Worm (Caenorhabditis elegans) whole organism, L3 larva: ENCODE measurements around the gene col-148.
A peak's percentile ranks its signal among the peaks of the same experiment; 100 is the strongest.

Experiments used
- R02D3.7 ChIP-seq: fragments of 150-350 bp; optimal IDR thresholded peaks from 2 replicates; lab custom pipeline; 2014; ENCODE audit warnings: missing biosample characterization, missing genetic modification characterization
- ZK546.5 ChIP-seq: sonication (generic microtip); optimal IDR thresholded peaks from 2 replicates; lab custom pipeline; 2017; ENCODE audit warnings: missing biosample characterization, missing genetic modification characterization
- aly-2 ChIP-seq: fragments of 150-350 bp; optimal IDR thresholded peaks from 2 replicates; lab custom pipeline; 2014; ENCODE audit warnings: missing biosample characterization, missing genetic modification characterization
- ama-1 ChIP-seq: fragments of 150-350 bp; optimal IDR thresholded peaks from 2 replicates; lab custom pipeline; 2018
- ceh-16 ChIP-seq: sonication (generic microtip); optimal IDR thresholded peaks from 2 replicates; lab custom pipeline; 2017; ENCODE audit warnings: missing biosample characterization, missing genetic modification characterization
- ceh-9 ChIP-seq: sonication (generic microtip); optimal IDR thresholded peaks from 2 replicates; lab custom pipeline; 2018; ENCODE audit warnings: missing biosample characterization, missing genetic modification characterization
- daf-12 ChIP-seq: fragments of 150-350 bp; optimal IDR thresholded peaks from 2 replicates; lab custom pipeline; 2014; ENCODE audit warnings: missing biosample characterization, missing genetic modification reagents, missing genetic modification characterization
- egl-27 ChIP-seq: sonication (generic microtip); optimal IDR thresholded peaks from 4 replicates; lab custom pipeline; 2017; ENCODE audit warnings: missing biosample characterization, missing genetic modification reagents, missing genetic modification characterization
- egl-5 ChIP-seq: fragments of 150-350 bp; optimal IDR thresholded peaks from 2 replicates; lab custom pipeline; 2017; ENCODE audit warnings: missing biosample characterization, missing genetic modification reagents, missing genetic modification characterization, inconsistent platforms
- elt-2 ChIP-seq: sonication (generic microtip); optimal IDR thresholded peaks from 2 replicates; lab custom pipeline; 2016; ENCODE audit warnings: missing genetic modification reagents, mild to moderate bottlenecking, missing genetic modification characterization, missing compliant biosample characterization
- elt-3 ChIP-seq, 3 experiments: fragments of 150-350 bp in 1 of 3; sonication (generic microtip) in 2 of 3; optimal IDR thresholded peaks; 2 replicates in 2 of 3; 4 replicates in 1 of 3; lab custom pipeline; 2014 to 2017; ENCODE audit warnings: missing biosample characterization in 3 of 3, missing genetic modification characterization in 3 of 3
- eor-1 ChIP-seq, 2 experiments: fragments of 150-350 bp; optimal IDR thresholded peaks; 2 replicates each; lab custom pipeline; 2014 to 2018; ENCODE audit warnings: missing biosample characterization in 2 of 2, missing genetic modification characterization in 2 of 2
- fkh-10 ChIP-seq: sonication (generic microtip); optimal IDR thresholded peaks from 2 replicates; lab custom pipeline; 2017; ENCODE audit warnings: missing biosample characterization, missing genetic modification reagents, missing genetic modification characterization
- fkh-2 ChIP-seq: fragments of 150-350 bp; optimal IDR thresholded peaks from 2 replicates; lab custom pipeline; 2014; ENCODE audit warnings: missing biosample characterization, missing genetic modification reagents, missing genetic modification characterization
- fos-1 ChIP-seq: fragments of 150-350 bp; optimal IDR thresholded peaks from 2 replicates; lab custom pipeline; 2014; ENCODE audit warnings: missing biosample characterization, missing genetic modification characterization
- hmg-11 ChIP-seq: sonication (generic microtip); optimal IDR thresholded peaks from 2 replicates; lab custom pipeline; 2016; ENCODE audit warnings: missing genetic modification characterization, missing compliant biosample characterization
- lin-15B ChIP-seq: fragments of 150-350 bp; optimal IDR thresholded peaks from 2 replicates; lab custom pipeline; 2014; ENCODE audit warnings: missing biosample characterization, missing genetic modification characterization
- lin-39 ChIP-seq: fragments of 150-350 bp; optimal IDR thresholded peaks from 2 replicates; lab custom pipeline; 2018; ENCODE audit warnings: missing biosample characterization, missing genetic modification reagents, missing genetic modification characterization
- lsy-12 ChIP-seq: sonication (generic microtip); optimal IDR thresholded peaks from 2 replicates; lab custom pipeline; 2016; ENCODE audit warnings: mild to moderate bottlenecking, missing genetic modification characterization, missing compliant biosample characterization
- mdl-1 ChIP-seq: fragments of 150-350 bp; optimal IDR thresholded peaks from 2 replicates; lab custom pipeline; 2014; ENCODE audit warnings: missing biosample characterization, missing genetic modification characterization
- mml-1 ChIP-seq: fragments of 150-350 bp; sonication (generic microtip); optimal IDR thresholded peaks from 3 replicates; lab custom pipeline; 2014; ENCODE audit warnings: missing biosample characterization, missing genetic modification characterization
- nfya-1 ChIP-seq: sonication (generic microtip); optimal IDR thresholded peaks from 2 replicates; lab custom pipeline; 2017; ENCODE audit warnings: missing genetic modification characterization, mild to moderate bottlenecking, missing compliant biosample characterization, antibody characterized with exemption, moderate library complexity; ENCODE audit not compliant: insufficient read depth
- nhr-11 ChIP-seq: fragments of 150-350 bp; optimal IDR thresholded peaks from 2 replicates; lab custom pipeline; 2014; ENCODE audit warnings: missing biosample characterization, missing genetic modification characterization
- nhr-12 ChIP-seq: fragments of 150-350 bp; optimal IDR thresholded peaks from 2 replicates; lab custom pipeline; 2014; ENCODE audit warnings: missing biosample characterization, missing genetic modification characterization
- nhr-23 ChIP-seq: fragments of 150-350 bp; optimal IDR thresholded peaks from 2 replicates; lab custom pipeline; 2014; ENCODE audit warnings: missing biosample characterization, missing genetic modification reagents, missing genetic modification characterization
- nhr-25 ChIP-seq: sonication (generic microtip); optimal IDR thresholded peaks from 2 replicates; lab custom pipeline; 2017; ENCODE audit warnings: missing biosample characterization, missing genetic modification characterization
- nhr-28 ChIP-seq: fragments of 150-350 bp; optimal IDR thresholded peaks from 2 replicates; lab custom pipeline; 2014; ENCODE audit warnings: missing biosample characterization, missing genetic modification characterization
- nhr-43 ChIP-seq: sonication (generic microtip); optimal IDR thresholded peaks from 2 replicates; lab custom pipeline; 2016; ENCODE audit warnings: mild to moderate bottlenecking, missing genetic modification characterization, missing compliant biosample characterization; ENCODE audit not compliant: poor library complexity, severe bottlenecking
- nhr-67 ChIP-seq: fragments of 150-350 bp; optimal IDR thresholded peaks from 2 replicates; lab custom pipeline; 2014; ENCODE audit warnings: missing biosample characterization, missing genetic modification characterization
- pha-4 ChIP-seq: fragments of 150-350 bp; optimal IDR thresholded peaks from 2 replicates; lab custom pipeline; 2014; ENCODE audit warnings: missing biosample characterization, missing genetic modification reagents, missing genetic modification characterization
- pqm-1 ChIP-seq: fragments of 150-350 bp; optimal IDR thresholded peaks from 2 replicates; lab custom pipeline; 2017; ENCODE audit warnings: missing biosample characterization, missing genetic modification characterization, inconsistent platforms
- sea-2 ChIP-seq: fragments of 150-350 bp; sonication (generic microtip); optimal IDR thresholded peaks from 4 replicates; lab custom pipeline; 2014; ENCODE audit warnings: missing biosample characterization, missing genetic modification reagents, missing genetic modification characterization
- skn-1 ChIP-seq: fragments of 150-350 bp; optimal IDR thresholded peaks from 2 replicates; lab custom pipeline; 2014; ENCODE audit warnings: missing biosample characterization, missing genetic modification characterization
- snpc-4 ChIP-seq: fragments of 150-350 bp; optimal IDR thresholded peaks from 2 replicates; lab custom pipeline; 2014; ENCODE audit warnings: missing biosample characterization, missing genetic modification characterization
- zag-1 ChIP-seq: fragments of 150-350 bp; optimal IDR thresholded peaks from 2 replicates; lab custom pipeline; 2014; ENCODE audit warnings: missing biosample characterization, missing genetic modification characterization
- ztf-4 ChIP-seq: fragments of 150-350 bp; optimal IDR thresholded peaks from 2 replicates; lab custom pipeline; 2014; ENCODE audit warnings: missing biosample characterization, missing genetic modification characterization

col-148 gene

ce11 chrV:10238665-10239064 is 2.9 kb upstream of the col-148 start, which contains the start of gene fubl-1 (continued):
- no peak for TF ChIP-seq ceh-9 (tag; lab: Kevin White, UChicago)
- TF ChIP-seq ama-1 (lab: Kevin White, UChicago), result peak; percentile 39
- TF ChIP-seq nhr-11 (tag; lab: Kevin White, UChicago), result no peak
- TF ChIP-seq nhr-25, result no peak
- TF ChIP-seq nhr-23, result no peak
- TF ChIP-seq fos-1 (tag; lab: Kevin White, UChicago), result no peak
- TF ChIP-seq fkh-2 (tag; lab: Kevin White, UChicago), result no peak
- TF ChIP-seq mdl-1 (tag; lab: Kevin White, UChicago), result no peak
- peak; percentile 50 for TF ChIP-seq nfya-1
- TF ChIP-seq, all 47 proteins: peak for 7

ce11 chrV:10239861-10240260 is 1.7 kb upstream of the col-148 start, which contains the start of gene fipr-8:
Gene fipr-8 (minus strand): TSS chrV:10239961.
- TF ChIP-seq nhr-43 (tag; lab: Kevin White, UChicago), result no peak
- no peak for TF ChIP-seq snpc-4
- TF ChIP-seq hmg-11, result no peak
- TF ChIP-seq nhr-23, result no peak

DNA sequence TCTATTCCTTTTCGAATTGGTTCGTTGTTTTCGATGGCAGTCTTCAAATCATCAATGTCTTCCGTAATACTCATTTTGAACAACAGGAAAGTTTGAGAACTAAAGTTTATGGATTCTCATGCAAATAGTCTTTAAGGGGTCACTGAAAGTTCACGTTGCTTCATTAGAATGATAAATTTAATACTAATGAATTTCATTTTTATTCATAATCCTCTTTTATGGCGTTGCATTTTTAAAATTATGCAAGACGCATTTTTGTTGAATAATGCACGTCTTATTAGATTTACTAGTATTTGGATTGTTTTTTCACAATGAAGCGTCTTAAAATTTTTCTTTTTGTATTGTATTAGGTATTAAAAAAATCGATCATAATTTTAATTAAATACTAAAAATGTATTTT is 1.6 kb downstream of the col-148 start, which contains the start of gene C12D8.9:
C12D8.9 (minus strand) TSS at position 101 of the 400 bp plus-strand sequence.
- no peak for TF ChIP-seq pqm-1 (tag; lab: Kevin White, UChicago)
- TF ChIP-seq lin-39 (tag; lab: Kevin White, UChicago), result no peak
- TF ChIP-seq hmg-11, result no peak
- no peak for TF ChIP-seq nhr-11 (tag; lab: Kevin White, UChicago)
- TF ChIP-seq nhr-43 (tag; lab: Kevin White, UChicago), result no peak
- no peak for TF ChIP-seq zag-1 (tag; lab: Kevin White, UChicago)
- no peak for TF ChIP-seq mdl-1 (tag; lab: Kevin White, UChicago)
- no peak for TF ChIP-seq daf-12

DNA sequence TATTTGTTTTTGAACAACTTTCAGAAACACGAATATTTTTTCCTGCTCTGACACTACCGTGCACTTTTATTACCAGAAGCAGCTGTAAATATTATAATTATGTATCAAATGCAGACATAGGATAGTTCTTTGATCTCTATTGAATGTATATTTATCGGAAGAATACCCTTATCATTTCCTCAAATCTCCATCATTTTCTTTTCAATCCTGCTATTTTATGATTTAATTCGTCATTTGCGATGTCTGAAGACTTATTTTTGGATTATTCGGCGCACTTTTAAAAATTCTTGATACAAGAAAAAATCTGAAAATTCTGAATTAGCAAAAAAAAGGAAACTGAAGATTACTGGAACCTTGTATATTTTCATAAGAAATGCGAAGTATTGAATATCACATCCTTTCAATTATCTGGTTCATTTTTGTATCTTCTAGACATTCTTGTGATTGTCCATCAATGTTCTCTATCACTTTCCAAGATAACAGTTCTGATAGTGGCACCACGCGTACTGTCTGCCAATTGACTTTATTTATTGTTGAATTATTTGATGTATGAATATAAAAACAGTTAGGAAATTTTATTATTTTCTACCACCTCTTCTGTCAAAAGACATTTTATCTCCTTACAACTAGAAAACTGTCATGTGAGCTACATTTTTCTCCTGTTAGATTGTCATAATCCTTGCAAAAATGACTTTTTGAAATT is 2.6 kb downstream of the col-148 start:
- peak; percentile 68 for TF ChIP-seq elt-2 (tag; lab: Kevin White, UChicago)
- no peak for TF ChIP-seq nhr-67 (tag; lab: Kevin White, UChicago)
- TF ChIP-seq pqm-1 (tag; lab: Kevin White, UChicago), result peak; percentile 2

DNA sequence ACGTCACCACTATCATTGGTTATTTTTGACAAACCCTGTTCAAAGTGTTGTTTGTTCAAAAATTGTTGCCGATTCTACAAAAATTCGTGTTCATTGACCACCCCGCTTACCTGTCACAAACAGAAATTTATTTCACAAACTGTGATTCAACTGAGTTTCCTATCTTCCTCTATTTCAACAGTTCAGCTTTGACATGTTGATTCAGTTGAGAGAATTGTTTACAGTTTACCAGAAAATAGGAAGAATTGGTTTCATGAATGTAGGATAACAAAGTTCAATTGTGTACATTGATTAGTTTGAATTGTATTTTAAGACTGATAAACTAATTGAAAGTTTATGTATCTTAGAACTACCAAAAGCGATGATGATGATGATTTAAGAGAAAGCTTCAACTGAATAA is 4.1 kb downstream of the col-148 start:
- TF ChIP-seq R02D3.7 (tag; lab: Kevin White, UChicago), result no peak
- TF ChIP-seq ZK546.5, result no peak
- TF ChIP-seq skn-1, result no peak
- no peak for TF ChIP-seq lsy-12 (tag; lab: Kevin White, UChicago)
- no peak for TF ChIP-seq elt-3 (tag; optimal IDR thresholded peaks at IDR 0.05; lab: Kevin White, UChicago)
- TF ChIP-seq egl-27, result no peak
- no peak for TF ChIP-seq aly-2 (tag; lab: Kevin White, UChicago)
- no peak for TF ChIP-seq sea-2 (GFP tag; lab: Kevin White, UChicago)
- TF ChIP-seq nhr-28 (tag; lab: Kevin White, UChicago), result no peak
- no peak for TF ChIP-seq ama-1 (lab: Kevin White, UChicago)
- no peak for TF ChIP-seq snpc-4
- peak; percentile 38 for TF ChIP-seq elt-2 (tag; lab: Kevin White, UChicago)
- no peak for TF ChIP-seq ztf-4
- no peak for TF ChIP-seq hmg-11
- TF ChIP-seq daf-12, result no peak
- TF ChIP-seq ceh-16 (tag; lab: Kevin White, UChicago), result no peak
- no peak for TF ChIP-seq eor-1 (tag; optimal IDR thresholded peaks at IDR 0.05; lab: Kevin White, UChicago)
- TF ChIP-seq nfya-1, result no peak
- peak; percentile 30 for TF ChIP-seq pqm-1 (tag; lab: Kevin White, UChicago)
- TF ChIP-seq lin-39 (tag; lab: Kevin White, UChicago), result no peak
- TF ChIP-seq pha-4 (tag; lab: Kevin White, UChicago), result peak; percentile 90

DNA sequence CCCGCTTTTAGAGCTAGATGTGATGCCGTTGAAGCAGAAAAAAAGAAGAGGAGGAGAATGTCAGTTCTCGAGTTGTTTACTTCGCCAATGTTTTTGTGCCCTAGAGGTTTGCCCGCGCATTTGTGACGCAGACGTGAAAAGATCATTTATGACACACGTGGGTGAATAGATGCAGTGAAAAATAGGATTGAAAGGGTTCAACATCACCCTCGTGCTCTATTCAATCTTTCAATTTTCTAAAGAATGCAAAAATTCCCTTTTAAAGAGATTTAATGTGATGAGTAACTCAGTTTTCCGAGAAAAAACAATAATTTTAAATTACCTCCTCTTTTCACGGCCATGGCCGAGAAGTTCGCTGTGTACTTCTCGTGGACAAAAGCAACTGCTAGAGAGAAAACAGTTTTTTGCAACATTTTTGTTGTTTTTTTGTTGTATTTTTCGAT is 4.9 kb downstream of the col-148 start:
- TF ChIP-seq nhr-12 (tag; lab: Kevin White, UChicago) (no peak), mdl-1 (tag; lab: Kevin White, UChicago) (peak; percentile 89), lin-39 (tag; lab: Kevin White, UChicago) (peak; percentile 94), lin-15B (tag; lab: Kevin White, UChicago) (peak; percentile 34), pha-4 (tag; lab: Kevin White, UChicago) (peak; percentile 79), snpc-4 (peak; percentile 18), egl-5 (tag; lab: Kevin White, UChicago) (peak; percentile 62), mml-1 (tag; lab: Kevin White, UChicago) (no peak), nfya-1 (peak; percentile 66), ama-1 (lab: Kevin White, UChicago) (no peak), fkh-10 (peak; percentile 57)
